Worm (Caenorhabditis elegans): Measurements from ENCODE around the gene C23G10.11.

The C23G10.11 gene

DNA sequence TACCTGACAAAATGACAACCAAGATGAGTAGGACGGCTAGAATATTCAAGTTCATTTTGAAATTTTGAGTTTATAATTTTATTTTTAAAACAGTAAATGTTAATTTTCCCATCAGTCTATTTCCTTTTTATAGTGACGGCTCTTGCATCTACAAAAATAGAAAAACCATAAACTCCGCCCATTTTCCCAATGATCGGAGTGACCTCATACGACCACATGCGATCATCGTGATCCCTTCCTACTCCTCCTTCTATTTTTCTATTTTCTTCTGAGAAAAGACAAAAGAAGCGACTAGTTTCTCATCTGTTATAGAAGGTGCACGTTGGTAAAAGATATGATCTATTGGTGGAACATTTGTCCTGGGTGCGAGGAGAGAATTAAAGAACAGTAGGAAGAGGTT, at the start of gene C23G10.11:
TSS of gene C23G10.11 (minus strand) at position 101 of the 400 bp plus-strand sequence.
- no peak for TF ChIP-seq ztf-23 (GFP tag; IDR thresholded peaks at IDR 0.05)
- TF ChIP-seq ztf-29 (GFP tag; IDR thresholded peaks at IDR 0.05) = no peak
- TF ChIP-seq klf-2 (GFP tag; conservative IDR thresholded peaks at IDR 0.05) = no peak
- no peak for TF ChIP-seq tab-1 (GFP tag; IDR thresholded peaks at IDR 0.05)

DNA sequence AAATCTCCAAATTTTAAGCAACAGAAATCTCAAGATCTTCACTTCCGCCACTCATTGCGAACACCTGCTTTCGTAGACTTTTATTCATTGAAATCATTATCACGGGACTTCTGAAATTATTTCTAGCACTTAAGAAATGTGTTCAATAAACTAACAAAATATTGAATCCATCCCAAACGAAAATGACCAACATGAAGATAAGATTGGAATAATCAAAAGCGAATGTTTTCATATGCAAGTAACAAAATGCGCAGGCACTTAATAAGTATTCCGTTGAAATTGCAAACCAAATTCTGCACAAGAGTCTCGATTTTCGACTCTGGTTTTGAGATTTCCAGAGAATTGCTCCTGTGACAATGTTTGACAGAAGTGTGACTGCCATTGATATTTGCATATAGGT, 49.1 kb upstream of the C23G10.11 start, which contains the start of gene srg-5:
TSS of gene srg-5 (minus strand) at position 101 of the 400 bp plus-strand sequence.
- TF ChIP-seq ref-1 (GFP tag; conservative IDR thresholded peaks at IDR 0.05) (no peak), flt-1 (GFP tag; IDR thresholded peaks at IDR 0.05) (no peak), tab-1 (GFP tag; IDR thresholded peaks at IDR 0.05) (no peak), klf-2 (GFP tag; conservative IDR thresholded peaks at IDR 0.05) (no peak), ztf-29 (GFP tag; IDR thresholded peaks at IDR 0.05) (no peak), cog-1 (tag; optimal IDR thresholded peaks at IDR 0.05) (no peak), med-1 (GFP tag; optimal IDR thresholded peaks at IDR 0.05; ENCODE audit: insufficient read depth) (no peak), ztf-23 (GFP tag; IDR thresholded peaks at IDR 0.05) (no peak), T22C8.4 (GFP tag; IDR thresholded peaks at IDR 0.05) (no peak)

DNA sequence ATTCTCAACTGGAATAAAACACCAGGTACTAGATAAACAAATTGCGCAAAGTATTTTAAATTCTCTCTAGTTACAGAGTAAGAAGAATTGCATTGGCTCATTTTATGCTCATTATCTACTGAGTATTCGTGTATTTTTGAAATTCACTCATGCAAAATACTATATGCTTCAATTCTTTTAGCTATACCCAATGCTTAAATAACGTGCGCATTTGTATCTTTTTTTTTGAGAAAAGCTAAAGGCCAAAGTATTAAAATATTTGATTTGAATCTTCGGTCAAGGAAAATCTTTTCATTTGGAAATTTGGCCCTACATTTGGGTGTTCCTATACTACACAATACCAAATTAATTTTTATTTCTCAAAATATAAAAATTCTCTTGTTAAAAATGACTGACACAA, 46.6 kb upstream of the C23G10.11 start, which contains the start of gene srg-4:
TSS of gene srg-4 (minus strand) at position 101 of the 400 bp plus-strand sequence.
- no peak for TF ChIP-seq tab-1 (GFP tag; IDR thresholded peaks at IDR 0.05)
- TF ChIP-seq ztf-23 (GFP tag; IDR thresholded peaks at IDR 0.05) = no peak
- TF ChIP-seq ztf-29 (GFP tag; IDR thresholded peaks at IDR 0.05) = no peak
- no peak for TF ChIP-seq ref-1 (GFP tag; conservative IDR thresholded peaks at IDR 0.05)
- no peak for TF ChIP-seq cog-1 (tag; optimal IDR thresholded peaks at IDR 0.05)
- TF ChIP-seq flt-1 (GFP tag; IDR thresholded peaks at IDR 0.05) = no peak
- TF ChIP-seq T22C8.4 (GFP tag; IDR thresholded peaks at IDR 0.05) = no peak
- no peak for TF ChIP-seq med-1 (GFP tag; optimal IDR thresholded peaks at IDR 0.05; ENCODE audit: insufficient read depth)
- TF ChIP-seq klf-2 (GFP tag; conservative IDR thresholded peaks at IDR 0.05) = no peak

DNA sequence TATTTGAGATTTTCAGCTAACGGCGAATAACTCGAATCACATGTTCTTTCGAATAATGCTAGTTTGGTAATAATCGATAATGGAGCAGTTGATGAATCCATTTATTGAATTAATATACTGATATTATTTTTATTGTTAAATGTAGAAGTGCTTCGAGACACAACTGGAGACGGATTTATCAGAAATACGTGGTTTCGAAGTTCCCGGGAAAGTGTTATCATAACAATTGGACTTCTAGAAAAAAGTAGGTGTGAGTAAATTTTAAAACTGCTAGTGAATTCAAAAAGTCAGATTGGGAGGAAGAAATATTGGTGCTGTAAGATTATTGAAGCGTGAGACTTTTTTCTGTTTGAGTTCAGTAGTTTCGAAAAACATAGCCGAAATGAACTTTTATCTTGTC, 44.7 kb upstream of the C23G10.11 start, which contains the start of gene srg-2:
TSS of gene srg-2 (minus strand) at position 101 of the 400 bp plus-strand sequence.
- TF ChIP-seq ztf-23 (GFP tag; IDR thresholded peaks at IDR 0.05) (no peak), T22C8.4 (GFP tag; IDR thresholded peaks at IDR 0.05) (no peak), flt-1 (GFP tag; IDR thresholded peaks at IDR 0.05) (no peak), med-1 (GFP tag; optimal IDR thresholded peaks at IDR 0.05; ENCODE audit: insufficient read depth) (no peak), cog-1 (tag; optimal IDR thresholded peaks at IDR 0.05) (no peak), tab-1 (GFP tag; IDR thresholded peaks at IDR 0.05) (no peak), ztf-29 (GFP tag; IDR thresholded peaks at IDR 0.05) (no peak), ref-1 (GFP tag; conservative IDR thresholded peaks at IDR 0.05) (no peak), klf-2 (GFP tag; conservative IDR thresholded peaks at IDR 0.05) (no peak)

DNA sequence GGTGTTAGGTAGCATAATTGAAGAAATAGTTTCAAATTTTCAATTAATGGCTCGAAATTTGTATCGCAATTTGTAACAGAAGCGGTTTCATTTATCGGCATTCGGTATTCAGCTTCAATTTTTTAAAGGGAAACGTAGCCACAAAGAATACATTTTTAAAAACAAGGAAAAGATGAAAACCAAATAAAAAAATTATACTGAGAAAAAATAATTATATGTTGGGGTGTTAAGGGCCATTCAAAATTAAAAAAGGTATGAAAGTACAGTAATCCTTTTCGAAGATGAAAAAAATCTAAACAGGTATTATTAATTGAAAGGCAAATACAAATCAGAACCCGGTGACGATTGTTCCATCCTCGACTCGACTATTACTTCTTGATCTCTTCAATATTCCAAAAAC, 42.9 kb upstream of the C23G10.11 start, which contains the start of gene srg-1:
TSS of gene srg-1 (minus strand) at position 101 of the 400 bp plus-strand sequence.
- TF ChIP-seq ref-1 (GFP tag; conservative IDR thresholded peaks at IDR 0.05) = no peak
- TF ChIP-seq tab-1 (GFP tag; IDR thresholded peaks at IDR 0.05) = no peak
- TF ChIP-seq cog-1 (tag; optimal IDR thresholded peaks at IDR 0.05) = no peak
- no peak for TF ChIP-seq ztf-23 (GFP tag; IDR thresholded peaks at IDR 0.05)

DNA sequence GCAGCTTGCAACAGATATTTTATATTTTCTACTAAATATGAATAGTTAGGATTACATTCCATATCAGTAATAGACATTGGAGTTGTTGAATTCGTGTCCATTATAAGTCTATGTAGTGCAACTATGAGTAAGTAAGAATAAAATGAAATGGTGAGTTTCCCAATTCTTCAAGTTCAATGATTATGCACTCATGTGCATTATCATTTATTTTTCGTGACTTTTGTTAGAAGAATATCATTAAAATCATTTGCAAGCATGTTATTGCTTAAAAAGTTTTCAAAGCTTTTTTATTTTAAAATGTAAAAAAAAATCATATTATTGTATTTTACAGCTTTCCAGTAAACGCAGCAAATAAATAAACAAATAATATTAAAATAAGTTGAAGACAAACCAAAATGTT, 41.3 kb upstream of the C23G10.11 start, which contains the start of gene srg-9:
TSS of gene srg-9 (minus strand) at position 101 of the 400 bp plus-strand sequence.
- no peak for TF ChIP-seq med-1 (GFP tag; optimal IDR thresholded peaks at IDR 0.05; ENCODE audit: insufficient read depth)
- no peak for TF ChIP-seq cog-1 (tag; optimal IDR thresholded peaks at IDR 0.05)
- TF ChIP-seq T22C8.4 (GFP tag; IDR thresholded peaks at IDR 0.05) = no peak
- TF ChIP-seq ztf-29 (GFP tag; IDR thresholded peaks at IDR 0.05) = no peak
- no peak for TF ChIP-seq flt-1 (GFP tag; IDR thresholded peaks at IDR 0.05)
- no peak for TF ChIP-seq ref-1 (GFP tag; conservative IDR thresholded peaks at IDR 0.05)
- no peak for TF ChIP-seq klf-2 (GFP tag; conservative IDR thresholded peaks at IDR 0.05)
- no peak for TF ChIP-seq tab-1 (GFP tag; IDR thresholded peaks at IDR 0.05)
- TF ChIP-seq ztf-23 (GFP tag; IDR thresholded peaks at IDR 0.05) = no peak

DNA sequence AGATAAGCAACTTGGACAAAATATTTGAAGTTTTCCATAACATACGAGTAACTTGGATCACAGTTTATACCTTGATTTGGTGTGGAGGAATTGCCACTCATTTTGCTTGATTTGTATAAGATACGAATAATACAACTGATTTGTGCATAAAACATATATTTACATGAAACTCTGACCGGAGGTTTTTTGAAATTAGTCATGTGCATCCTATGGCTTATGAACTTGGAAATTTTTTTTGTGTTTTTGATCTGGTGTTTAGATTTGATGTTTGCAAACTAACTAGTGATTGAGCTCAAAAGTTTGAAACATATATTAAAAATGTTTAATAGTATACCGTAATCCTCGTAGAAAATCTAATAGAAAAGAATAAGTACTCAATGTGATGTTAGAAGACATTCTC, 39.4 kb upstream of the C23G10.11 start, which contains the start of gene srg-8:
TSS of gene srg-8 (minus strand) at position 101 of the 400 bp plus-strand sequence.
- TF ChIP-seq flt-1 (GFP tag; IDR thresholded peaks at IDR 0.05) = no peak
- TF ChIP-seq med-1 (GFP tag; optimal IDR thresholded peaks at IDR 0.05; ENCODE audit: insufficient read depth) = no peak
- TF ChIP-seq T22C8.4 (GFP tag; IDR thresholded peaks at IDR 0.05) = no peak
- no peak for TF ChIP-seq ztf-23 (GFP tag; IDR thresholded peaks at IDR 0.05)
- no peak for TF ChIP-seq cog-1 (tag; optimal IDR thresholded peaks at IDR 0.05)
- no peak for TF ChIP-seq tab-1 (GFP tag; IDR thresholded peaks at IDR 0.05)
- TF ChIP-seq klf-2 (GFP tag; conservative IDR thresholded peaks at IDR 0.05) = no peak
- no peak for TF ChIP-seq ref-1 (GFP tag; conservative IDR thresholded peaks at IDR 0.05)
- TF ChIP-seq ztf-29 (GFP tag; IDR thresholded peaks at IDR 0.05) = no peak

DNA sequence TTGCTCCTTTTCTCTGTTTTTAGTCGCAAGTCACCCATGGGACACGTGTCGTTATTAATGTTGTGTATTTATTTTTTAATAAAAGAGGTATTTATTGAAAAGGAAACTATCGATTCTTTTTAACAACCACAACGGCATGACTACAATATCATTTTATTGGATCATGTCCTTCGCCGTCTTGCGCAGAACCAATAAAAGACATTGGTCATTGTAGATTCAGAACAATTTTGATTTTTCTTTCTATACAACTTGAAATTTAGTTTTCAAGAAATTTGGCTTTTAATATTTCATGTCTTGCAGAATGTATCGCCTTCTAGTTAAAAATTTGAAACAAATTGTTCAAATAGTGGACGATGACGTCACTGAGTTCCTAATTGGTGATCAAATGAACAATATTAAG, 36.1 kb upstream of the C23G10.11 start, which contains the start of gene amdh-1:
TSS of gene amdh-1 (plus strand) at position 301 of the 400 bp plus-strand sequence.
- no peak for TF ChIP-seq tab-1 (GFP tag; IDR thresholded peaks at IDR 0.05)
- no peak for TF ChIP-seq ztf-29 (GFP tag; IDR thresholded peaks at IDR 0.05)
- no peak for TF ChIP-seq cog-1 (tag; optimal IDR thresholded peaks at IDR 0.05)
- no peak for TF ChIP-seq flt-1 (GFP tag; IDR thresholded peaks at IDR 0.05)
- no peak for TF ChIP-seq klf-2 (GFP tag; conservative IDR thresholded peaks at IDR 0.05)
- no peak for TF ChIP-seq ztf-23 (GFP tag; IDR thresholded peaks at IDR 0.05)
- no peak for TF ChIP-seq ref-1 (GFP tag; conservative IDR thresholded peaks at IDR 0.05)
- TF ChIP-seq T22C8.4 (GFP tag; IDR thresholded peaks at IDR 0.05) = no peak
- TF ChIP-seq med-1 (GFP tag; optimal IDR thresholded peaks at IDR 0.05; ENCODE audit: insufficient read depth) = no peak

DNA sequence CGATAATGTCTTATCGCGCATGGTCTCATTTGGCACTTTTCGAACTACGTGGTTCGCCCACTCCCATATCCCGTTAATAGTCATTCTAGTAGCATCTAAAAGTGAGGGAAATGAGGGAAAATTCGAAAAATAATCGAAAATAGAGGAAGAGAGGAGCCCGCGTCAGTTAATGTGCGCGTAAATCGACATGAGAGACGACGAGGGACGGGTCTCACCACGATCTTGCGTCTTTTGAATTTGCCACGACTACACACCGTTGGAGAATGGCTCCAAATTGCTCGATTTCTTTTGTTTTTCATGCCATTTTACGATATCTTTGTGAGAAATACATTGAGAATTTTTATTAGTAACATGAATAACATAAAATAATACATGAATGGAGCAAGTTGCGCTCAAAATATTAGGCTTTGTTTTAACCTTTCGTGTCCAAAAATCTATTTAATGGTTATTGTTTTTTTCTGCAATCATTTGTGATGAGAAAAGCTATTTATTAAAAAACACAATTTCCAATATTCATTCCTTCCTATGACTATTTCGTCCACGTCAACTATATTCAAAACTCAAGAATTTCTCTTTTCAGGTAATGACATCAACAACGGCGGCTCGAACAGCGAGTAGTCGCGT, 32.8 kb upstream of the C23G10.11 start, which contains the start of the genes gen-1 and stt-3:
TSS of gene gen-1 (minus strand) at position 95 of the 624 bp plus-strand sequence.
TSS of gene stt-3 (plus strand) at position 574 of the 624 bp plus-strand sequence.
- TF ChIP-seq ztf-29 (GFP tag; IDR thresholded peaks at IDR 0.05) (no peak), med-1 (GFP tag; optimal IDR thresholded peaks at IDR 0.05; ENCODE audit: insufficient read depth) (no peak), cog-1 (tag; optimal IDR thresholded peaks at IDR 0.05) (no peak), ztf-23 (GFP tag; IDR thresholded peaks at IDR 0.05) (no peak), tab-1 (GFP tag; IDR thresholded peaks at IDR 0.05) (no peak), klf-2 (GFP tag; conservative IDR thresholded peaks at IDR 0.05) (no peak), T22C8.4 (GFP tag; IDR thresholded peaks at IDR 0.05) (no peak), flt-1 (GFP tag; IDR thresholded peaks at IDR 0.05) (no peak)
